Worm (Caenorhabditis elegans) whole organism, young adult: ENCODE results near the gene C11E4.7.
A peak's percentile ranks its signal among the peaks of the same experiment; 100 is the strongest.

Experiments
- ama-1 ChIP-seq, 3 experiments: fragments of 150-350 bp in 1 of 3; sonication (generic microtip) in 2 of 3; optimal IDR thresholded peaks; 2 replicates each; lab custom pipeline; 2014 to 2018; ENCODE audit warnings: missing biosample characterization in 2 of 3, missing genetic modification characterization in 2 of 3, missing genetic modification reagents in 2 of 3
- rcor-1 ChIP-seq: fragments of 200-800 bp; sonication (Bioruptor generic); IDR thresholded peaks from 2 replicates; pipeline ENCODE4 v1.3.6; 2022; ENCODE audit warnings: missing genetic modification reagents, missing genetic modification characterization, missing compliant biosample characterization

DNA sequence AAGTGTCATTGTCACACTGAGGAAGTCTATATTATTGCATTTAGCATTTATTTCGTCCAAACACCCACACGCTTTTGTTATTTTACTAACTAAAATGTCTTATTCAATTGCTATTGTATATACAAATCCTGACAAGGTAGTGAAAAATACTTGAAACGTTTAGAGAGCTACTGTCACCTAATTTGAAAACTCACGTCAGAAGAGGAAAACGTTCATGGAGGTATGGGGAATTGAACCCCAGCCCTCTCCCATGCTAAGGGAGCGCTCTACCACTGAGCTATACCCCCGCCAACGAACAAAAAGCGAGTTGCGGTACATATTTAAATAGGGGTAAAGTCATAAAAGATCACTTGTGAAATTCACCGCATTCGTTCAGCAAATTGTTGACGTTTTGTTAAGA lies 5.6 kb downstream of the C11E4.7 start:
- TF ChIP-seq ama-1 (optimal IDR thresholded peaks at IDR 0.05; lab: Kevin White, UChicago) (no peak), ama-1 (GFP tag; optimal IDR thresholded peaks at IDR 0.05; lab: Kevin White, UChicago) (peak in 1 of 2 experiments; percentile 82), rcor-1 (peak; percentile 41; the same call in 1 of the 2 replicates)
